Fruit fly (Drosophila melanogaster) whole organism, embryonic: ENCODE data around the gene CG34309.
A peak's percentile ranks its signal among the peaks of the same experiment; 100 is the strongest.

Source experiments
- CG12104 ChIP-seq: fragments of 200-800 bp; sonication (Bioruptor generic); optimal IDR thresholded peaks from 3 replicates; lab custom pipeline; 2016; ENCODE audit warnings: missing biosample characterization, missing genetic modification characterization
- CG12744 ChIP-seq: fragments of 200-800 bp; sonication (Bioruptor generic); optimal IDR thresholded peaks from 2 replicates; lab custom pipeline; 2016; ENCODE audit warnings: missing biosample characterization, missing genetic modification characterization
- CG13775 ChIP-seq: fragments of 200-800 bp; sonication (Bioruptor generic); optimal IDR thresholded peaks from 3 replicates; lab custom pipeline; 2017; ENCODE audit warnings: missing biosample characterization, mild to moderate bottlenecking, missing genetic modification characterization
- CG13894 ChIP-seq: fragments of 200-800 bp; sonication (Bioruptor generic); optimal IDR thresholded peaks from 3 replicates; lab custom pipeline; 2018; ENCODE audit warnings: missing biosample characterization, mild to moderate bottlenecking, missing genetic modification characterization, moderate library complexity
- CG14441 ChIP-seq: fragments of 200-800 bp; sonication (Bioruptor generic); IDR thresholded peaks from 2 replicates; pipeline ENCODE4 v1.3.6; 2022; ENCODE audit warnings: missing biosample characterization, missing genetic modification characterization
- CG16779 ChIP-seq: fragments of 200-800 bp; sonication (Bioruptor generic); IDR thresholded peaks from 2 replicates; pipeline ENCODE4 v1.3.6; 2022; ENCODE audit warnings: missing biosample characterization, missing genetic modification characterization
- CG17612 ChIP-seq: fragments of 200-800 bp; sonication (Bioruptor generic); IDR thresholded peaks from 2 replicates; pipeline ENCODE4 v1.3.6; 2022; ENCODE audit warnings: missing biosample characterization, missing genetic modification characterization
- CG18011 ChIP-seq: fragments of 200-800 bp; sonication (Bioruptor generic); optimal IDR thresholded peaks from 2 replicates; lab custom pipeline; 2017; ENCODE audit warnings: missing biosample characterization, missing genetic modification characterization, mild to moderate bottlenecking, moderate library complexity, missing genotype
- CG2199 ChIP-seq: fragments of 200-800 bp; sonication (Bioruptor generic); IDR thresholded peaks from 3 replicates; pipeline ENCODE4 v1.3.6; 2022; ENCODE audit warnings: missing biosample characterization, missing genetic modification characterization
- CG2889 ChIP-seq: fragments of 200-800 bp; sonication (Bioruptor generic); IDR thresholded peaks from 3 replicates; pipeline ENCODE4 v1.3.6; 2022; ENCODE audit warnings: missing biosample characterization, missing genetic modification characterization
- CG33557 ChIP-seq: fragments of 200-800 bp; sonication (Bioruptor generic); optimal IDR thresholded peaks from 2 replicates; lab custom pipeline; 2019; ENCODE audit warnings: missing biosample characterization, mild to moderate bottlenecking, missing genetic modification characterization, moderate library complexity
- CG4707 ChIP-seq: fragments of 200-800 bp; sonication (Bioruptor generic); optimal IDR thresholded peaks from 2 replicates; lab custom pipeline; 2018; ENCODE audit warnings: missing biosample characterization, mild to moderate bottlenecking, missing genetic modification characterization, moderate library complexity
- CG6272 ChIP-seq: fragments of 200-800 bp; sonication (Bioruptor generic); IDR thresholded peaks from 2 replicates; pipeline ENCODE4 v1.3.6; 2022; ENCODE audit warnings: missing biosample characterization, missing genetic modification characterization
- CG7556 ChIP-seq: fragments of 200-800 bp; sonication (Bioruptor generic); optimal IDR thresholded peaks from 2 replicates; lab custom pipeline; 2017; ENCODE audit warnings: missing biosample characterization, mild to moderate bottlenecking, missing genetic modification characterization
- CG8359 ChIP-seq: fragments of 200-800 bp; sonication (Bioruptor generic); optimal IDR thresholded peaks from 2 replicates; lab custom pipeline; 2017; ENCODE audit warnings: missing biosample characterization, mild to moderate bottlenecking, missing genetic modification characterization, borderline replicate concordance
- CG8765 ChIP-seq: fragments of 200-800 bp; sonication (Bioruptor generic); IDR thresholded peaks from 2 replicates; pipeline ENCODE4 v1.3.6; 2022; ENCODE audit warnings: missing biosample characterization, missing genetic modification characterization
- CG9437 ChIP-seq: fragments of 200-800 bp; sonication (Bioruptor generic); optimal IDR thresholded peaks from 2 replicates; lab custom pipeline; 2018; ENCODE audit warnings: missing biosample characterization, mild to moderate bottlenecking, missing genetic modification characterization
- Camta ChIP-seq: fragments of 200-800 bp; sonication (Bioruptor generic); optimal IDR thresholded peaks from 2 replicates; lab custom pipeline; 2016; ENCODE audit warnings: missing biosample characterization, missing genetic modification characterization
- CoRest ChIP-seq: fragments of 200-800 bp; sonication (Bioruptor generic); optimal IDR thresholded peaks from 3 replicates; lab custom pipeline; 2018; ENCODE audit warnings: missing biosample characterization, mild to moderate bottlenecking, missing genetic modification characterization, moderate library complexity
- Dad ChIP-seq: fragments of 200-800 bp; sonication (Bioruptor generic); optimal IDR thresholded peaks from 3 replicates; lab custom pipeline; 2016; ENCODE audit warnings: missing biosample characterization, missing genetic modification characterization
- Dll ChIP-seq: fragments of 200-800 bp; sonication (Bioruptor generic); IDR thresholded peaks from 4 replicates; pipeline ENCODE4 v1.3.6; 2022; ENCODE audit warnings: missing biosample characterization, missing genetic modification characterization; ENCODE audit not compliant: partially characterized antibody
- Dref ChIP-seq: fragments of 200-800 bp; sonication (Bioruptor generic); IDR thresholded peaks from 2 replicates; pipeline ENCODE4 v1.3.6; 2022; ENCODE audit warnings: missing biosample characterization, missing genetic modification characterization
- Drgx ChIP-seq: fragments of 200-800 bp; sonication (Bioruptor generic); IDR thresholded peaks from 2 replicates; pipeline ENCODE4 v1.3.6; 2022; ENCODE audit warnings: missing biosample characterization, missing genetic modification characterization
- Elba2 ChIP-seq: fragments of 200-800 bp; sonication (Bioruptor generic); optimal IDR thresholded peaks from 3 replicates; lab custom pipeline; 2016; ENCODE audit warnings: missing biosample characterization, missing genetic modification characterization
- Gug ChIP-seq: fragments of 200-800 bp; sonication (Bioruptor generic); IDR thresholded peaks from 4 replicates; pipeline ENCODE4 v1.3.6; 2022; ENCODE audit warnings: missing biosample characterization, missing genetic modification characterization
- Hand ChIP-seq: fragments of 200-800 bp; sonication (Bioruptor generic); optimal IDR thresholded peaks from 2 replicates; lab custom pipeline; 2017; ENCODE audit warnings: mild to moderate bottlenecking, missing biosample characterization, missing genetic modification reagents, missing genetic modification characterization
- Meics ChIP-seq: fragments of 200-800 bp; sonication (Bioruptor generic); optimal IDR thresholded peaks from 2 replicates; lab custom pipeline; 2017; ENCODE audit warnings: missing biosample characterization, mild to moderate bottlenecking, missing genetic modification characterization
- Nf-YC ChIP-seq: fragments of 200-800 bp; optimal IDR thresholded peaks from 3 replicates; lab custom pipeline; 2019; ENCODE audit warnings: missing biosample characterization, mild to moderate bottlenecking, missing genetic modification characterization, moderate library complexity
- Poxn ChIP-seq: fragments of 200-800 bp; sonication (Bioruptor generic); IDR thresholded peaks from 2 replicates; pipeline ENCODE4 v1.3.6; 2022; ENCODE audit warnings: missing biosample characterization, missing genetic modification characterization
- Ravus ChIP-seq: fragments of 200-800 bp; sonication (Bioruptor generic); IDR thresholded peaks from 2 replicates; pipeline ENCODE4 v1.3.6; 2022; ENCODE audit warnings: missing biosample characterization, missing genetic modification characterization
- Stat92E ChIP-seq, 3 experiments: fragments of >200 bp in 2 of 3; fragments of 200-800 bp in 1 of 3; sonication (Bioruptor generic) in 1 of 3; optimal IDR thresholded peaks; 2 replicates each; lab custom pipeline; 2017 to 2019; ENCODE audit warnings: missing biosample characterization in 3 of 3, missing genetic modification characterization in 3 of 3, mild to moderate bottlenecking in 1 of 3, moderate library complexity in 1 of 3
- Taf1 ChIP-seq: fragments of 200-800 bp; sonication (Bioruptor generic); IDR thresholded peaks from 2 replicates; pipeline ENCODE4 v1.3.6; 2022; ENCODE audit warnings: missing biosample characterization, missing genetic modification characterization
- Usf ChIP-seq: fragments of 200-800 bp; sonication (Bioruptor generic); optimal IDR thresholded peaks from 2 replicates; lab custom pipeline; 2017; ENCODE audit warnings: missing genotype, missing biosample characterization, missing genetic modification characterization
- crol ChIP-seq: fragments of 200-800 bp; sonication (Bioruptor generic); IDR thresholded peaks from 2 replicates; pipeline ENCODE4 v1.3.6; 2022; ENCODE audit warnings: missing biosample characterization, missing genetic modification characterization
- eve ChIP-seq, 2 experiments: fragments of >200 bp; optimal IDR thresholded peaks; 2 replicates each; lab custom pipeline; 2017; ENCODE audit warnings: missing biosample characterization in 2 of 2, missing genetic modification characterization in 2 of 2
- fd64A ChIP-seq: fragments of 200-800 bp; sonication (Bioruptor generic); optimal IDR thresholded peaks from 3 replicates; lab custom pipeline; 2018; ENCODE audit warnings: missing biosample characterization, mild to moderate bottlenecking, missing genetic modification characterization
- grn ChIP-seq: fragments of 200-800 bp; sonication (Bioruptor generic); optimal IDR thresholded peaks from 3 replicates; lab custom pipeline; 2017; ENCODE audit warnings: missing biosample characterization, missing genetic modification characterization
- gsb ChIP-seq: fragments of 200-800 bp; sonication (Bioruptor generic); IDR thresholded peaks from 2 replicates; pipeline ENCODE4 v1.3.6; 2022; ENCODE audit warnings: missing biosample characterization, missing genetic modification characterization
- lbe ChIP-seq: fragments of 200-800 bp; sonication (Bioruptor generic); optimal IDR thresholded peaks from 2 replicates; lab custom pipeline; 2016; ENCODE audit warnings: missing biosample characterization, mild to moderate bottlenecking, missing genetic modification characterization
- mld ChIP-seq: fragments of 200-800 bp; sonication (Bioruptor generic); IDR thresholded peaks from 3 replicates; pipeline ENCODE4 v1.3.6; 2022; ENCODE audit warnings: missing biosample characterization, missing genetic modification characterization; ENCODE audit not compliant: partially characterized antibody
- repo ChIP-seq: fragments of 200-800 bp; sonication (Bioruptor generic); optimal IDR thresholded peaks from 2 replicates; lab custom pipeline; 2016; ENCODE audit warnings: missing biosample characterization, missing genetic modification characterization
- sd ChIP-seq: fragments of 200-800 bp; sonication (Bioruptor generic); optimal IDR thresholded peaks from 3 replicates; lab custom pipeline; 2018; ENCODE audit warnings: missing biosample characterization, mild to moderate bottlenecking, missing genetic modification characterization, moderate library complexity
- sens ChIP-seq: fragments of 200-800 bp; sonication (Bioruptor generic); peaks from one replicate; lab custom pipeline; 2016; ENCODE audit warnings: missing biosample characterization, missing genetic modification characterization
- sim ChIP-seq: fragments of 200-800 bp; sonication (Bioruptor generic); IDR thresholded peaks from 2 replicates; pipeline ENCODE4 v1.3.6; 2022; ENCODE audit warnings: missing biosample characterization, missing genetic modification characterization
- slp2 ChIP-seq: fragments of 200-800 bp; sonication (Bioruptor generic); optimal IDR thresholded peaks from 2 replicates; lab custom pipeline; 2016; ENCODE audit warnings: missing biosample characterization, missing genetic modification characterization
- sna ChIP-seq: fragments of 200-800 bp; sonication (Bioruptor generic); IDR thresholded peaks from 2 replicates; pipeline ENCODE4 v1.3.6; 2022; ENCODE audit warnings: missing biosample characterization, missing genetic modification characterization; ENCODE audit not compliant: partially characterized antibody
- sug ChIP-seq: fragments of 200-800 bp; optimal IDR thresholded peaks from 2 replicates; lab custom pipeline; 2019; ENCODE audit warnings: missing biosample characterization, mild to moderate bottlenecking, missing genetic modification characterization, moderate library complexity
- unc-4 ChIP-seq: fragments of 200-800 bp; sonication (Bioruptor generic); IDR thresholded peaks from 2 replicates; pipeline ENCODE4 v1.3.6; 2022; ENCODE audit warnings: missing biosample characterization, missing genetic modification characterization; ENCODE audit not compliant: partially characterized antibody

CG34309 gene

DNA sequence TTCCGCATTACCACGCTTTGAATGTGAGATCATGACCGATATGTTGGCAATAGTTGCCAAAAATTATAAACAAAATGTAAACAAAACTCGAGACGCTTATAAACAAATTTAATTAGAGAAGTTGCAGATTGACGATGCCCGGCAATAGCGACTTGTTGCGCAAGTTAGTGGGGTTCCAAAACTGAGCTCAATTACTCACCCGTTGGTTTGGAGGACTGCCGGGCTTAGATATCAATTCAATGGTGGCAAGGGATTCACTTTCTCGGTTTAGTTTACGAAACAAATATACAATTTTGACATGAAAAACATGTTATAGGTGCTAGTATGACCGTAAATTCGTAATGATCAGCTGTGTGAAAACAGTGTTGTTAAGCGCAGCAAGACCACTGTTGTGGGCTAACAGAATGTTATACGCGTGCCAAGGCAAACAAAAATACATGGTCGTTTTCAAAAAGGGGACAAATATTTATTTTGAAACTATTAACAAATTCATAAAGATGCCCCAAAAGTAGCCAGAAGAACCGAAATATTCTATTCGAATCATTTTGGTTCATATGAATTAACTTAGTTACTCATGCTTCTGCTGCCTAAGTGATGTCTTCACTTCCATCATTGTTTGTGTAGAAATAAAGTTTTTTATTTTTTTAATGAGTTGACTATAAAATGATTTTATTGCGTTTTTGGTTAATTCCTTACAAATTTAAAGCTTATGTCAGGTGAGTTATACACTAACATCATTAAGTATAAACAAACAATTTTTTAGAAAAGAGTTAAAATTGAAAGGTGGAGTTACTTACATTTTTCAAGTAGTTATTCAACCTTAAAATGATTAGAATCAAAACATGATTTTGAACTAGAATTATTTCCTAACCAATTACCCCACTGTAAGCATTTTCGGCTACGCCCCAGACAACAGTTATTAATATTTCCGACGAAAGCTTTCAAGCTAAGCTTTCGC lies 5.6 kb upstream of the CG34309 start, which contains the start of gene Elp6 (continued):
- 0 out of 3 replicates have a peak, but pooled peaks have one; percentile 46 for TF ChIP-seq CG2889
- TF ChIP-seq Taf1 (GFP tag; lab: Robert Waterston, UW): no peak
- TF ChIP-seq Dad (GFP tag; lab: Kevin White, UChicago): no peak
- TF ChIP-seq CoRest (tag; lab: Kevin White, UChicago): peak; percentile 80
- TF ChIP-seq CG12104 (GFP tag; lab: Kevin White, UChicago): peak; percentile 72
- TF ChIP-seq sd: no peak
- no peak for TF ChIP-seq gsb (GFP tag; lab: Robert Waterston, UW)
- no peak for TF ChIP-seq Poxn (GFP tag; lab: Robert Waterston, UW)
- no peak for TF ChIP-seq Dll (GFP tag; lab: Robert Waterston, UW)
- TF ChIP-seq CG17612: 0 out of 2 replicates have a peak, but pooled peaks have one; percentile 10
- TF ChIP-seq CG13775 (GFP tag; lab: Kevin White, UChicago): peak; percentile 71
- no peak for TF ChIP-seq Dref (GFP tag; lab: Robert Waterston, UW)
- TF ChIP-seq CG8765 (GFP tag; lab: Robert Waterston, UW): no peak
- TF ChIP-seq crol (GFP tag; lab: Robert Waterston, UW): no peak
- TF ChIP-seq Nf-YC (tag; lab: Kevin White, UChicago): peak; percentile 51
- TF ChIP-seq CG7556 (GFP tag; lab: Kevin White, UChicago): peak; percentile 89
- peak in 1 of 2 experiments; percentile 62 for TF ChIP-seq eve (GFP tag; optimal IDR thresholded peaks at IDR 0.05; lab: Kevin White, UChicago)
- TF ChIP-seq Drgx: peak; percentile 63
- no peak for TF ChIP-seq Elba2
- TF ChIP-seq Camta: peak; percentile 52
- TF ChIP-seq CG33557 (GFP tag; lab: Kevin White, UChicago): no peak
- peak; percentile 10 for TF ChIP-seq CG18011 (GFP tag; lab: Kevin White, UChicago)
- TF ChIP-seq lbe (GFP tag; lab: Kevin White, UChicago): peak; percentile 26
- peak; percentile 61 for TF ChIP-seq Hand (GFP tag; lab: Kevin White, UChicago)
- TF ChIP-seq CG6272 (GFP tag; lab: Robert Waterston, UW): peak; percentile 33
- TF ChIP-seq Gug (GFP tag; lab: Robert Waterston, UW): peak; percentile 53; the same call in 2 of the 4 replicates
- no peak for TF ChIP-seq CG16779 (GFP tag; lab: Robert Waterston, UW)
- no peak for TF ChIP-seq CG2199 (GFP tag; lab: Robert Waterston, UW)
- no peak; the same call in 1 of the 2 replicates for TF ChIP-seq Ravus (GFP tag; lab: Robert Waterston, UW)
- TF ChIP-seq slp2: peak; percentile 53
- peak; percentile 32 for TF ChIP-seq CG13894 (tag; lab: Kevin White, UChicago)
- TF ChIP-seq fd64A: no peak
- TF ChIP-seq Meics (GFP tag; lab: Kevin White, UChicago): peak; percentile 87
- peak; percentile 41 for TF ChIP-seq sug (tag; lab: Kevin White, UChicago)
- TF ChIP-seq CG12744 (GFP tag; lab: Kevin White, UChicago): peak; percentile 51
- TF ChIP-seq unc-4 (GFP tag; lab: Robert Waterston, UW): no peak; the same call in 1 of the 2 replicates
- TF ChIP-seq repo (GFP tag; lab: Kevin White, UChicago): peak; percentile 23
- TF ChIP-seq sim (GFP tag; lab: Robert Waterston, UW): no peak
- TF ChIP-seq sna (GFP tag; lab: Robert Waterston, UW): no peak
- no peak for TF ChIP-seq mld (GFP tag; lab: Robert Waterston, UW)
- TF ChIP-seq Stat92E (GFP tag; optimal IDR thresholded peaks at IDR 0.05; lab: Kevin White, UChicago): no peak
- peak; percentile 37 for TF ChIP-seq Usf (GFP tag; lab: Kevin White, UChicago)
- TF ChIP-seq sens (GFP tag; lab: Kevin White, UChicago): peak; percentile 93
- TF ChIP-seq CG9437: peak; percentile 75
- TF ChIP-seq CG14441: peak; percentile 62; the same call in 1 of the 2 replicates
- no peak for TF ChIP-seq grn (GFP tag; lab: Kevin White, UChicago)
- no peak for TF ChIP-seq CG8359
- no peak for TF ChIP-seq CG4707 (GFP tag; lab: Kevin White, UChicago)
